Worm (Caenorhabditis elegans) whole organism, young adult: ENCODE results near the gene C15C8.7.

ENCODE experiments used
- C17E4.6 ChIP-seq: fragments of 200-800 bp; sonication (Bioruptor generic); IDR thresholded peaks from 2 replicates; pipeline ENCODE4 v1.3.6; 2022; ENCODE audit warnings: missing genetic modification reagents, missing genetic modification characterization, missing compliant biosample characterization
- F10E7.11 ChIP-seq: sonication (generic microtip); optimal IDR thresholded peaks from 2 replicates; lab custom pipeline; 2017; ENCODE audit warnings: mild to moderate bottlenecking, missing genetic modification characterization, moderate library complexity, missing compliant biosample characterization
- F55B11.4 ChIP-seq: sonication (generic microtip); optimal IDR thresholded peaks from 2 replicates; lab custom pipeline; 2016; ENCODE audit warnings: missing compliant biosample characterization, missing genetic modification characterization, borderline replicate concordance; ENCODE audit not compliant: insufficient read depth
- ama-1 ChIP-seq, 3 experiments: fragments of 150-350 bp in 1 of 3; sonication (generic microtip) in 2 of 3; optimal IDR thresholded peaks; 2 replicates each; lab custom pipeline; 2014 to 2018; ENCODE audit warnings: missing biosample characterization in 2 of 3, missing genetic modification characterization in 2 of 3, missing genetic modification reagents in 2 of 3
- ccch-3 ChIP-seq: fragments of 200-800 bp; sonication (Bioruptor generic); optimal IDR thresholded peaks from 2 replicates; lab custom pipeline; 2018; ENCODE audit warnings: mild to moderate bottlenecking, missing genetic modification characterization, missing compliant biosample characterization
- efl-1 ChIP-seq: fragments of 150-350 bp; optimal IDR thresholded peaks from 2 replicates; lab custom pipeline; 2014; ENCODE audit warnings: missing biosample characterization, missing genetic modification reagents, missing genetic modification characterization
- egl-18 ChIP-seq: fragments of 200-800 bp; sonication (Bioruptor generic); IDR thresholded peaks from 2 replicates; pipeline ENCODE4 v1.3.6; 2022; ENCODE audit warnings: missing genetic modification reagents, missing genetic modification characterization, missing compliant biosample characterization
- lin-54 ChIP-seq: fragments of 200-800 bp; sonication (Bioruptor generic); optimal IDR thresholded peaks from 2 replicates; lab custom pipeline; 2018; ENCODE audit warnings: mild to moderate bottlenecking, missing genetic modification characterization, missing compliant biosample characterization
- madf-6 ChIP-seq: fragments of 200-800 bp; sonication (Bioruptor generic); IDR thresholded peaks from 2 replicates; pipeline ENCODE4 v1.3.6; 2022; ENCODE audit warnings: missing genetic modification reagents, missing genetic modification characterization, missing compliant biosample characterization
- nfya-1 ChIP-seq: sonication (generic microtip); optimal IDR thresholded peaks from 2 replicates; lab custom pipeline; 2017; ENCODE audit warnings: antibody characterized with exemption, missing compliant biosample characterization, missing genetic modification characterization, borderline replicate concordance; ENCODE audit not compliant: insufficient read depth
- unc-62 ChIP-seq: fragments of 150-350 bp; optimal IDR thresholded peaks from 2 replicates; lab custom pipeline; 2014; ENCODE audit warnings: missing biosample characterization, missing genetic modification reagents, missing genetic modification characterization
- ztf-6 ChIP-seq: fragments of 200-800 bp; sonication (Bioruptor generic); IDR thresholded peaks from 2 replicates; pipeline ENCODE4 v1.3.6; 2022; ENCODE audit warnings: missing genetic modification reagents, missing genetic modification characterization, missing compliant biosample characterization

- TF ChIP-seq nfya-1 (no peak), ama-1 (optimal IDR thresholded peaks at IDR 0.05; lab: Kevin White, UChicago) (no peak), ama-1 (GFP tag; optimal IDR thresholded peaks at IDR 0.05; lab: Kevin White, UChicago) (no peak), ccch-3 (no peak), F55B11.4 (tag; lab: Kevin White, UChicago) (no peak), egl-18 (no peak), lin-54 (GFP tag; lab: Kevin White, UChicago) (no peak), ztf-6 (GFP tag; lab: Robert Waterston, UW) (no peak), madf-6 (GFP tag; lab: Robert Waterston, UW) (no peak), unc-62 (GFP tag; lab: Kevin White, UChicago) (no peak), C17E4.6 (GFP tag; lab: Robert Waterston, UW) (no peak), F10E7.11 (tag; lab: Kevin White, UChicago) (no peak), efl-1 (GFP tag; lab: Kevin White, UChicago) (no peak)
Observed at ce11 chrV:12704077-12704476, 40.8 kb downstream of the C15C8.7 start, which contains the start of gene R11D1.1.
